Fruit fly (Drosophila melanogaster) whole organism, prepupa: ENCODE data around the gene CG44532.

Experiments used
- Blimp-1 ChIP-seq: fragments of 200-800 bp; sonication (Bioruptor generic); optimal IDR thresholded peaks from 3 replicates; lab custom pipeline; 2017; ENCODE audit warnings: missing biosample characterization, missing genetic modification characterization, mild to moderate bottlenecking, moderate library complexity, missing genetic modification reagents
- CG10669 ChIP-seq: fragments of 200-800 bp; sonication (Bioruptor generic); optimal IDR thresholded peaks from 3 replicates; lab custom pipeline; 2018; ENCODE audit warnings: missing biosample characterization, mild to moderate bottlenecking, missing genetic modification characterization, moderate library complexity
- CG11762 ChIP-seq: fragments of 200-800 bp; sonication (Bioruptor generic); optimal IDR thresholded peaks from 3 replicates; lab custom pipeline; 2016; ENCODE audit warnings: missing biosample characterization, missing genetic modification characterization; ENCODE audit not compliant: insufficient read depth
- CG11902 ChIP-seq: fragments of 200-800 bp; sonication (Bioruptor generic); optimal IDR thresholded peaks from 3 replicates; lab custom pipeline; 2016; ENCODE audit warnings: missing biosample characterization, missing genetic modification characterization
- CG15336 ChIP-seq: fragments of 200-800 bp; sonication (Bioruptor generic); IDR thresholded peaks from 2 replicates; pipeline ENCODE4 v1.3.6; 2022; ENCODE audit warnings: missing biosample characterization, missing genetic modification characterization
- CG31627 ChIP-seq: fragments of 200-800 bp; sonication (Bioruptor generic); optimal IDR thresholded peaks from 3 replicates; lab custom pipeline; 2016; ENCODE audit warnings: missing biosample characterization, missing genetic modification characterization
- CG32006 ChIP-seq: fragments of 200-800 bp; sonication (Bioruptor generic); optimal IDR thresholded peaks from 3 replicates; lab custom pipeline; 2017; ENCODE audit warnings: missing biosample characterization, mild to moderate bottlenecking, missing genetic modification characterization
- CG34406 ChIP-seq: fragments of 200-800 bp; sonication (Bioruptor generic); optimal IDR thresholded peaks from 3 replicates; lab custom pipeline; 2016; ENCODE audit warnings: missing biosample characterization, missing genetic modification characterization
- CG3919 ChIP-seq: fragments of 200-800 bp; sonication (Bioruptor generic); optimal IDR thresholded peaks from 3 replicates; lab custom pipeline; 2016; ENCODE audit warnings: missing biosample characterization, missing genetic modification characterization
- CG4318 ChIP-seq: fragments of 200-800 bp; sonication (Bioruptor generic); optimal IDR thresholded peaks from 3 replicates; lab custom pipeline; 2017; ENCODE audit warnings: missing biosample characterization, mild to moderate bottlenecking, missing genetic modification characterization
- CG6792 ChIP-seq: fragments of 200-800 bp; sonication (Bioruptor generic); optimal IDR thresholded peaks from 3 replicates; lab custom pipeline; 2016; ENCODE audit warnings: missing biosample characterization, missing genetic modification characterization
- CG6808 ChIP-seq: fragments of 200-800 bp; sonication (Bioruptor generic); optimal IDR thresholded peaks from 3 replicates; lab custom pipeline; 2017; ENCODE audit warnings: missing biosample characterization, missing genetic modification characterization, mild to moderate bottlenecking, moderate library complexity, missing genetic modification reagents
- CG6854 ChIP-seq: fragments of 200-800 bp; sonication (Bioruptor generic); optimal IDR thresholded peaks from 2 replicates; lab custom pipeline; 2017; ENCODE audit warnings: missing biosample characterization, mild to moderate bottlenecking, missing genetic modification characterization
- CG7368 ChIP-seq: fragments of 200-800 bp; sonication (Bioruptor generic); optimal IDR thresholded peaks from 3 replicates; lab custom pipeline; 2016; ENCODE audit warnings: missing biosample characterization, missing genetic modification characterization
- CG8119 ChIP-seq: fragments of 200-800 bp; sonication (Bioruptor generic); IDR thresholded peaks from 3 replicates; pipeline ENCODE4 v1.3.6; 2022; ENCODE audit warnings: missing biosample characterization, missing genetic modification characterization
- CG8632 ChIP-seq: fragments of 200-800 bp; sonication (Bioruptor generic); optimal IDR thresholded peaks from 3 replicates; lab custom pipeline; 2016; ENCODE audit warnings: missing biosample characterization, missing genetic modification characterization
- CG9139 ChIP-seq: fragments of 200-800 bp; sonication (Bioruptor generic); optimal IDR thresholded peaks from 3 replicates; lab custom pipeline; 2017; ENCODE audit warnings: missing biosample characterization, mild to moderate bottlenecking, missing genetic modification characterization
- Eip75B ChIP-seq: fragments of 200-800 bp; sonication (Bioruptor generic); optimal IDR thresholded peaks from 3 replicates; lab custom pipeline; 2016; ENCODE audit warnings: missing biosample characterization, missing genetic modification characterization
- Eip78C ChIP-seq: fragments of 200-800 bp; sonication (Bioruptor generic); peaks from one replicate; lab custom pipeline; 2016; ENCODE audit warnings: missing biosample characterization, missing genetic modification characterization
- Eip93F ChIP-seq: fragments of 200-800 bp; sonication (Bioruptor generic); optimal IDR thresholded peaks from 2 replicates; lab custom pipeline; 2016; ENCODE audit warnings: missing biosample characterization, mild to moderate bottlenecking, missing genetic modification characterization
- Hr38 ChIP-seq: sonication (Bioruptor generic); optimal IDR thresholded peaks from 2 replicates; lab custom pipeline; 2016; ENCODE audit warnings: missing biosample characterization, missing genetic modification characterization
- OdsH ChIP-seq: fragments of 200-800 bp; sonication (Bioruptor generic); optimal IDR thresholded peaks from 3 replicates; lab custom pipeline; 2016; ENCODE audit warnings: missing biosample characterization, missing genetic modification characterization
- Smox ChIP-seq: fragments of 200-800 bp; sonication (Bioruptor generic); optimal IDR thresholded peaks from 3 replicates; lab custom pipeline; 2016; ENCODE audit warnings: missing biosample characterization, missing genetic modification characterization
- Sox102F ChIP-seq: fragments of 200-800 bp; sonication (Bioruptor generic); optimal IDR thresholded peaks from 2 replicates; lab custom pipeline; 2016; ENCODE audit warnings: missing biosample characterization, mild to moderate bottlenecking, missing genetic modification characterization
- Sox14 ChIP-seq: fragments of 200-800 bp; sonication (Bioruptor generic); optimal IDR thresholded peaks from 3 replicates; lab custom pipeline; 2016; ENCODE audit warnings: missing biosample characterization, missing genetic modification characterization
- dac ChIP-seq: fragments of 200-800 bp; sonication (Bioruptor generic); optimal IDR thresholded peaks from 2 replicates; lab custom pipeline; 2017; ENCODE audit warnings: missing biosample characterization, mild to moderate bottlenecking, missing genetic modification characterization
- esn ChIP-seq: fragments of 200-800 bp; sonication (Bioruptor generic); optimal IDR thresholded peaks from 2 replicates; lab custom pipeline; 2016; ENCODE audit warnings: missing biosample characterization, mild to moderate bottlenecking, missing genetic modification characterization, moderate library complexity
- fd85E ChIP-seq: fragments of 200-800 bp; sonication (Bioruptor generic); optimal IDR thresholded peaks from 3 replicates; lab custom pipeline; 2016; ENCODE audit warnings: missing biosample characterization, missing genetic modification characterization
- fkh ChIP-seq: fragments of 200-800 bp; sonication (Bioruptor generic); optimal IDR thresholded peaks from 3 replicates; lab custom pipeline; 2017; ENCODE audit warnings: missing biosample characterization, mild to moderate bottlenecking, missing genetic modification characterization, moderate library complexity
- net ChIP-seq: fragments of 200-800 bp; sonication (Bioruptor generic); optimal IDR thresholded peaks from 3 replicates; lab custom pipeline; 2016; ENCODE audit warnings: missing biosample characterization, missing genetic modification characterization
- pdm3 ChIP-seq: fragments of 200-800 bp; sonication (Bioruptor generic); optimal IDR thresholded peaks from 3 replicates; lab custom pipeline; 2016; ENCODE audit warnings: missing biosample characterization, missing genetic modification characterization
- salr ChIP-seq, 2 experiments: fragments of 200-800 bp; sonication (Bioruptor generic); optimal IDR thresholded peaks; 3 replicates each; lab custom pipeline; 2016 to 2018; ENCODE audit warnings: missing biosample characterization in 2 of 2, missing genetic modification characterization in 2 of 2, mild to moderate bottlenecking in 1 of 2
- spab ChIP-seq: fragments of 200-800 bp; sonication (Bioruptor generic); optimal IDR thresholded peaks from 2 replicates; lab custom pipeline; 2017; ENCODE audit warnings: missing biosample characterization, mild to moderate bottlenecking, missing genetic modification characterization, missing genetic modification reagents
- svp ChIP-seq: fragments of 200-800 bp; sonication (Bioruptor generic); peaks from one replicate; lab custom pipeline; 2016; ENCODE audit warnings: missing biosample characterization, missing genetic modification characterization
- topi ChIP-seq: fragments of 200-800 bp; sonication (Bioruptor generic); optimal IDR thresholded peaks from 3 replicates; lab custom pipeline; 2016; ENCODE audit warnings: missing biosample characterization, missing genetic modification characterization
- vri ChIP-seq: fragments of 200-800 bp; sonication (Bioruptor generic); optimal IDR thresholded peaks from 3 replicates; lab custom pipeline; 2016; ENCODE audit warnings: missing biosample characterization, mild to moderate bottlenecking, missing genetic modification characterization

CG44532 gene

dm6 chrX:9155715-9156387, 6.0 kb upstream of the CG44532 start (continued):
- TF ChIP-seq spab (GFP tag; lab: Kevin White, UChicago): peak; percentile 41
- peak; percentile 17 for TF ChIP-seq Eip75B (GFP tag; lab: Kevin White, UChicago)
- no peak for TF ChIP-seq CG31627 (GFP tag; lab: Kevin White, UChicago)
- TF ChIP-seq pdm3: peak; percentile 36
- peak; percentile 18 for TF ChIP-seq Smox (GFP tag; lab: Kevin White, UChicago)
- TF ChIP-seq CG7368 (GFP tag; lab: Kevin White, UChicago): no peak
- no peak for TF ChIP-seq CG34406 (GFP tag; lab: Kevin White, UChicago)
- peak; percentile 51 for TF ChIP-seq CG8119 (GFP tag; lab: Robert Waterston, UW)
- TF ChIP-seq salr (GFP tag; optimal IDR thresholded peaks at IDR 0.05; lab: Kevin White, UChicago): peak in 1 of 2 experiments; percentile 58
- TF ChIP-seq CG32006: peak; percentile 28
- TF ChIP-seq CG4318: no peak
- no peak for TF ChIP-seq CG6792 (GFP tag; lab: Kevin White, UChicago)
- TF ChIP-seq CG3919: no peak
- TF ChIP-seq vri: peak; percentile 95
- TF ChIP-seq fkh (GFP tag; lab: Kevin White, UChicago): peak; percentile 72
- TF ChIP-seq net (GFP tag; lab: Kevin White, UChicago): no peak
- TF ChIP-seq, all 60 proteins: peak for 27

- TF ChIP-seq esn (peak; percentile 11), Eip78C (GFP tag; lab: Kevin White, UChicago) (peak; percentile 64), topi (GFP tag; lab: Kevin White, UChicago) (peak; percentile 31), svp (GFP tag; lab: Kevin White, UChicago) (peak; percentile 60), fd85E (peak; percentile 3), vri (peak; percentile 33), CG11762 (GFP tag; lab: Kevin White, UChicago) (no peak), CG4318 (no peak), Eip93F (GFP tag; lab: Kevin White, UChicago) (peak; percentile 2), Sox14 (GFP tag; lab: Kevin White, UChicago) (peak; percentile 15), Sox102F (GFP tag; lab: Kevin White, UChicago) (peak; percentile 32), CG11902 (GFP tag; lab: Kevin White, UChicago) (no peak), CG8119 (GFP tag; lab: Robert Waterston, UW) (no peak), CG8632 (GFP tag; lab: Kevin White, UChicago) (peak; percentile 2), CG6854 (GFP tag; lab: Kevin White, UChicago) (peak; percentile 15)
Measured at dm6 chrX:9156388-9156823, 5.5 kb upstream of the CG44532 start, which contains the start of gene His3.3B. TSS of gene His3.3B (minus strand) at chrX:9156669.

- TF ChIP-seq CG31627 (GFP tag; lab: Kevin White, UChicago) (no peak), Blimp-1 (GFP tag; lab: Kevin White, UChicago) (no peak), CG6808 (no peak), CG34406 (GFP tag; lab: Kevin White, UChicago) (no peak), CG10669 (GFP tag; lab: Kevin White, UChicago) (no peak), Hr38 (GFP tag; lab: Kevin White, UChicago) (no peak), fkh (GFP tag; lab: Kevin White, UChicago) (no peak), OdsH (no peak), dac (GFP tag; lab: Kevin White, UChicago) (no peak), CG15336 (GFP tag; lab: Robert Waterston, UW) (no peak), CG7368 (GFP tag; lab: Kevin White, UChicago) (no peak), CG9139 (GFP tag; lab: Kevin White, UChicago) (no peak)
- TF ChIP-seq, all 60 proteins: peak for 0
Measured at dm6 chrX:9158366-9158765, 3.5 kb upstream of the CG44532 start, which contains the start of the genes Ost48 and Dlip1. TSS of gene Ost48 (minus strand) at chrX:9158515. TSS of gene Dlip1 (plus strand) at chrX:9158622.
